Fruit fly (Drosophila melanogaster): ENCODE results near the gene Idua.
A peak's percentile ranks its signal among the peaks of the same experiment; 100 is the strongest.

Idua gene

DNA sequence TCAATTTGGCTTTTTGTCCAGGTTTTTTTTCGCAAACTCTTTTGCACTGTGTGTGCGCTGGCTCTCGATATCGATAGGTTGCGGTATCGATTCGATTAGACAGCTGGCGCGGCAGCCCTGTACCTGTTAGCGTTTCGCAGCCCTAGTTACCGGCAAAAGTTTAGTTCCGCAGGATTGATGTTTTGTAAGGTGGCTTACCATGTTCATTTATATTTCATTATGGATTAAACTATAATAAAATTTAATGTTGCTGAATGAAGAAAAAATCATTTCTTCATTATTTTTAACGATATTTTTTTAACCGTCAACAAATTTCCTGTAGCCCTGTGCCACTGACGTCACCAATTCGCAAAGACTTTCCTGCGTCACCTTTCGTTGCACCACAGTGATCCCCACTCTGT, 6.3 kb downstream of the Idua start, which contains the start of gene Reps:
Gene Reps (minus strand): TSS at position 84 of the 401 bp plus-strand sequence.
- TF ChIP-seq CG1620 (GFP tag; optimal IDR thresholded peaks at IDR 0.05): peak; percentile 97
- peak; percentile 96 for TF ChIP-seq CG33017 (tag; optimal IDR thresholded peaks at IDR 0.05)
- peak; percentile 96 for TF ChIP-seq bab1 (GFP tag; optimal IDR thresholded peaks at IDR 0.05)
- peak; percentile 89 for TF ChIP-seq pad (GFP tag; optimal IDR thresholded peaks at IDR 0.05)
- peak; percentile 98 for TF ChIP-seq CG7045 (GFP tag; optimal IDR thresholded peaks at IDR 0.05)
- TF ChIP-seq toe (GFP tag; optimal IDR thresholded peaks at IDR 0.05): peak; percentile 98
- peak; percentile 87 for TF ChIP-seq tj (GFP tag; optimal IDR thresholded peaks at IDR 0.05)
- TF ChIP-seq ovo (GFP tag; optimal IDR thresholded peaks at IDR 0.05): peak; percentile 94
- TF ChIP-seq CG5204 (GFP tag; optimal IDR thresholded peaks at IDR 0.05): peak; percentile 98
- TF ChIP-seq Crg-1 (GFP tag; optimal IDR thresholded peaks at IDR 0.05): peak; percentile 96
- TF ChIP-seq Mnt (GFP tag; optimal IDR thresholded peaks at IDR 0.05): peak; percentile 93
- TF ChIP-seq CG12768 (GFP tag; optimal IDR thresholded peaks at IDR 0.05): peak; percentile 98
- TF ChIP-seq Hr96 (GFP tag; optimal IDR thresholded peaks at IDR 0.05): peak; percentile 97
- peak; percentile 97 for TF ChIP-seq CG7101 (tag; optimal IDR thresholded peaks at IDR 0.05)
- no peak for TF ChIP-seq cnc (optimal IDR thresholded peaks at IDR 0.05)
- peak; percentile 96 for TF ChIP-seq Clk (GFP tag; optimal IDR thresholded peaks at IDR 0.05)
- no peak for TF ChIP-seq kay (GFP tag; ENCODE audit: borderline replicate concordance)
- TF ChIP-seq CG11617 (GFP tag; optimal IDR thresholded peaks at IDR 0.05): peak; percentile 96
- TF ChIP-seq cic (GFP tag; optimal IDR thresholded peaks at IDR 0.05): peak; percentile 77
- TF ChIP-seq CG14711 (tag; optimal IDR thresholded peaks at IDR 0.05): peak; percentile 95

DNA sequence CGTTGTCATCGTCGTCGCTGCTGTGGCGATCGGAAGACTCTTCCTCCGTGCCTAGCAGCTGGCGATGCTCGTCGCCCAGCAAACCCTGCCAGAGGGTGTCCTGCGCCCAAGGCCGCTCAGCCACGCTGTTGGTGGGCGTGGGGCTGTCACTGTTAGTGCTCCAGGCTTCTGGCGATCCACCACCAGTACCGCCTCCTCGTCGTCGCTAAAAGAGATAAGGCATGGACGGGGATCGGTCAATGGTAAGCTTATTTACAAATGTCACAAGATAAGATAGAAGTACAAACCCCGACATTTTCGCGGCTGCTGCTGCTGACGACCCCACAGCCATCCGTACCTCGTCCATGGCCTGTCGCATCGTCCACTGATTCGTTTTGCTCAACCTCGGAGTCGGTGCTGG, 7.5 kb downstream of the Idua start:
- TF ChIP-seq bab1 (GFP tag; optimal IDR thresholded peaks at IDR 0.05): no peak
- TF ChIP-seq Mnt (GFP tag; optimal IDR thresholded peaks at IDR 0.05): no peak
- TF ChIP-seq CG12768 (GFP tag; optimal IDR thresholded peaks at IDR 0.05): no peak
- no peak for TF ChIP-seq Hr96 (GFP tag; optimal IDR thresholded peaks at IDR 0.05)
- TF ChIP-seq cic (GFP tag; optimal IDR thresholded peaks at IDR 0.05): no peak
- TF ChIP-seq tj (GFP tag; optimal IDR thresholded peaks at IDR 0.05): no peak
- TF ChIP-seq CG1620 (GFP tag; optimal IDR thresholded peaks at IDR 0.05): no peak
- TF ChIP-seq Crg-1 (GFP tag; optimal IDR thresholded peaks at IDR 0.05): no peak
- TF ChIP-seq CG7101 (tag; optimal IDR thresholded peaks at IDR 0.05): no peak
- no peak for TF ChIP-seq toe (GFP tag; optimal IDR thresholded peaks at IDR 0.05)
- no peak for TF ChIP-seq kay (GFP tag; ENCODE audit: borderline replicate concordance)
- TF ChIP-seq CG14711 (tag; optimal IDR thresholded peaks at IDR 0.05): no peak
- TF ChIP-seq CG11617 (GFP tag; optimal IDR thresholded peaks at IDR 0.05): no peak

- TF ChIP-seq cnc (optimal IDR thresholded peaks at IDR 0.05) (no peak), bab1 (GFP tag; optimal IDR thresholded peaks at IDR 0.05) (peak; percentile 17)
Measured at dm6 chr2L:11100516-11101061, 12.3 kb downstream of the Idua start, which contains the start of gene Ge-1. TSS of gene Ge-1 (minus strand) at chr2L:11100888.

dm6 chr2L:11091111-11091510, 21.8 kb downstream of the Idua start, which contains the start of gene Wdr59:
TSS of gene Wdr59 (plus strand) at chr2L:11091444.
- TF ChIP-seq pad (GFP tag; optimal IDR thresholded peaks at IDR 0.05) (no peak), CG1620 (GFP tag; optimal IDR thresholded peaks at IDR 0.05) (peak; percentile 23), Mnt (GFP tag; optimal IDR thresholded peaks at IDR 0.05) (peak; percentile 26), Crg-1 (GFP tag; optimal IDR thresholded peaks at IDR 0.05) (peak; percentile 25), CG12768 (GFP tag; optimal IDR thresholded peaks at IDR 0.05) (no peak), CG7101 (tag; optimal IDR thresholded peaks at IDR 0.05) (peak; percentile 40), Clk (GFP tag; optimal IDR thresholded peaks at IDR 0.05) (no peak), toe (GFP tag; optimal IDR thresholded peaks at IDR 0.05) (no peak), CG5204 (GFP tag; optimal IDR thresholded peaks at IDR 0.05) (peak; percentile 54), CG11617 (GFP tag; optimal IDR thresholded peaks at IDR 0.05) (peak; percentile 33), CG14711 (tag; optimal IDR thresholded peaks at IDR 0.05) (peak; percentile 59), CG33017 (tag; optimal IDR thresholded peaks at IDR 0.05) (peak; percentile 32), Hr96 (GFP tag; optimal IDR thresholded peaks at IDR 0.05) (no peak), tj (GFP tag; optimal IDR thresholded peaks at IDR 0.05) (peak; percentile 9), cic (GFP tag; optimal IDR thresholded peaks at IDR 0.05) (no peak), CG7045 (GFP tag; optimal IDR thresholded peaks at IDR 0.05) (peak; percentile 4), kay (GFP tag; ENCODE audit: borderline replicate concordance) (no peak), bab1 (GFP tag; optimal IDR thresholded peaks at IDR 0.05) (peak; percentile 64), ovo (GFP tag; optimal IDR thresholded peaks at IDR 0.05) (no peak), cnc (optimal IDR thresholded peaks at IDR 0.05) (no peak)

dm6 chr2L:11086357-11086924, 26.4 kb downstream of the Idua start, which contains the start of gene CG16854:
TSS of gene CG16854 (plus strand) at chr2L:11086721.
- no peak for TF ChIP-seq cnc (optimal IDR thresholded peaks at IDR 0.05)

- TF ChIP-seq cic (GFP tag; optimal IDR thresholded peaks at IDR 0.05) (no peak), CG7045 (GFP tag; optimal IDR thresholded peaks at IDR 0.05) (no peak), ovo (GFP tag; optimal IDR thresholded peaks at IDR 0.05) (no peak), kay (GFP tag; ENCODE audit: borderline replicate concordance) (no peak), CG33017 (tag; optimal IDR thresholded peaks at IDR 0.05) (no peak), CG11617 (GFP tag; optimal IDR thresholded peaks at IDR 0.05) (no peak), cnc (optimal IDR thresholded peaks at IDR 0.05) (no peak), bab1 (GFP tag; optimal IDR thresholded peaks at IDR 0.05) (no peak), pad (GFP tag; optimal IDR thresholded peaks at IDR 0.05) (no peak), Mnt (GFP tag; optimal IDR thresholded peaks at IDR 0.05) (no peak), Hr96 (GFP tag; optimal IDR thresholded peaks at IDR 0.05) (no peak), CG12768 (GFP tag; optimal IDR thresholded peaks at IDR 0.05) (no peak), CG14711 (tag; optimal IDR thresholded peaks at IDR 0.05) (no peak), Clk (GFP tag; optimal IDR thresholded peaks at IDR 0.05) (no peak)
Measured at dm6 chr2L:11085129-11085528, 27.7 kb downstream of the Idua start, which contains the start of gene AstCC. TSS of gene AstCC (minus strand) at chr2L:11085229.

Measured in whole organism, adult.